Fruit fly (Drosophila melanogaster) whole organism, pupa: Measurements from ENCODE around the gene CG31612.

Experiments
- CG10348 ChIP-seq: fragments of 200-800 bp; sonication (Bioruptor generic); IDR thresholded peaks from 2 replicates; pipeline ENCODE4 v1.3.6; 2022; ENCODE audit warnings: missing biosample characterization, missing genetic modification characterization
- CG12605 ChIP-seq: fragments of 200-800 bp; sonication (Bioruptor generic); IDR thresholded peaks from 2 replicates; pipeline ENCODE4 v1.3.6; 2022; ENCODE audit warnings: missing biosample characterization, missing genetic modification characterization
- CG13204 ChIP-seq: fragments of 200-800 bp; sonication (Bioruptor generic); optimal IDR thresholded peaks from 2 replicates; lab custom pipeline; 2018; ENCODE audit warnings: missing biosample characterization, mild to moderate bottlenecking, missing genetic modification characterization, moderate library complexity
- CG14655 ChIP-seq: fragments of 200-800 bp; sonication (Bioruptor generic); optimal IDR thresholded peaks from 3 replicates; lab custom pipeline; 2017; ENCODE audit warnings: mild to moderate bottlenecking, missing biosample characterization, missing genetic modification reagents, missing genetic modification characterization
- CG15710 ChIP-seq: fragments of 200-800 bp; sonication (Bioruptor generic); optimal IDR thresholded peaks from 2 replicates; lab custom pipeline; 2018; ENCODE audit warnings: missing biosample characterization, mild to moderate bottlenecking, missing genetic modification characterization, moderate library complexity
- CG17806 ChIP-seq: fragments of 200-800 bp; sonication (Bioruptor generic); optimal IDR thresholded peaks from 2 replicates; lab custom pipeline; 2018; ENCODE audit warnings: missing biosample characterization, mild to moderate bottlenecking, missing genetic modification characterization, moderate library complexity
- CG32121 ChIP-seq: fragments of 200-800 bp; sonication (Bioruptor generic); IDR thresholded peaks from 2 replicates; pipeline ENCODE4 v1.3.6; 2022; ENCODE audit warnings: missing biosample characterization, missing genetic modification characterization
- CG34367 ChIP-seq: fragments of 200-800 bp; sonication (Bioruptor generic); optimal IDR thresholded peaks from 2 replicates; lab custom pipeline; 2018; ENCODE audit warnings: missing biosample characterization, mild to moderate bottlenecking, missing genetic modification characterization
- CG4496 ChIP-seq: fragments of 200-800 bp; sonication (Bioruptor generic); IDR thresholded peaks from 3 replicates; pipeline ENCODE4 v1.3.6; 2022; ENCODE audit warnings: missing biosample characterization, missing genetic modification characterization
- CG8159 ChIP-seq: fragments of 200-800 bp; sonication (Bioruptor generic); optimal IDR thresholded peaks from 3 replicates; lab custom pipeline; 2018; ENCODE audit warnings: missing biosample characterization, mild to moderate bottlenecking, missing genetic modification characterization, moderate library complexity
- CG8301 ChIP-seq: fragments of 200-800 bp; sonication (Bioruptor generic); optimal IDR thresholded peaks from 2 replicates; lab custom pipeline; 2018; ENCODE audit warnings: missing biosample characterization, mild to moderate bottlenecking, missing genetic modification characterization
- CG9948 ChIP-seq: fragments of 200-800 bp; sonication (Bioruptor generic); optimal IDR thresholded peaks from 2 replicates; lab custom pipeline; 2018; ENCODE audit warnings: missing biosample characterization, mild to moderate bottlenecking, missing genetic modification characterization, moderate library complexity
- D1 ChIP-seq: fragments of 200-800 bp; sonication (Bioruptor generic); optimal IDR thresholded peaks from 2 replicates; lab custom pipeline; 2018; ENCODE audit warnings: missing biosample characterization, mild to moderate bottlenecking, missing genetic modification characterization, moderate library complexity
- EcR ChIP-seq: fragments of 200-800 bp; sonication (Bioruptor generic); optimal IDR thresholded peaks from 3 replicates; lab custom pipeline; 2019; ENCODE audit warnings: missing biosample characterization, missing genetic modification characterization, mild to moderate bottlenecking, moderate library complexity, missing genetic modification reagents
- Ets98B ChIP-seq: fragments of 200-800 bp; sonication (Bioruptor generic); IDR thresholded peaks from 2 replicates; pipeline ENCODE4 v1.3.6; 2022; ENCODE audit warnings: missing biosample characterization, missing genetic modification characterization
- Pif1A ChIP-seq: fragments of 200-800 bp; sonication (Bioruptor generic); optimal IDR thresholded peaks from 3 replicates; lab custom pipeline; 2016; ENCODE audit warnings: missing biosample characterization, missing genetic modification characterization
- Pif1B ChIP-seq: fragments of 200-800 bp; sonication (Bioruptor generic); optimal IDR thresholded peaks from 3 replicates; lab custom pipeline; 2016; ENCODE audit warnings: missing biosample characterization, missing genetic modification characterization
- Snoo ChIP-seq: fragments of 200-800 bp; sonication (Bioruptor generic); optimal IDR thresholded peaks from 3 replicates; lab custom pipeline; 2017; ENCODE audit warnings: missing biosample characterization, mild to moderate bottlenecking, missing genetic modification characterization, inconsistent platforms
- fd96Ca ChIP-seq: fragments of 200-800 bp; sonication (Bioruptor generic); IDR thresholded peaks from 3 replicates; pipeline ENCODE4 v1.3.6; 2022; ENCODE audit warnings: missing biosample characterization, missing genetic modification characterization
- gl ChIP-seq: fragments of 200-800 bp; sonication (Bioruptor generic); optimal IDR thresholded peaks from 2 replicates; lab custom pipeline; 2018; ENCODE audit warnings: missing biosample characterization, mild to moderate bottlenecking, missing genetic modification characterization
- rn ChIP-seq: fragments of 200-800 bp; sonication (Bioruptor generic); IDR thresholded peaks from 2 replicates; pipeline ENCODE4 v1.3.6; 2022; ENCODE audit warnings: missing biosample characterization, missing genetic modification characterization

CG31612 gene

dm6 chr2L:21795342-21795874 lies at the start of gene CG31612:
Gene CG31612 (minus strand): TSS chr2L:21795447.
- no peak for TF ChIP-seq fd96Ca (GFP tag; lab: Robert Waterston, UW)
- no peak for TF ChIP-seq CG12605 (GFP tag; lab: Robert Waterston, UW)
- TF ChIP-seq CG10348 (GFP tag; lab: Robert Waterston, UW), result no peak

DNA sequence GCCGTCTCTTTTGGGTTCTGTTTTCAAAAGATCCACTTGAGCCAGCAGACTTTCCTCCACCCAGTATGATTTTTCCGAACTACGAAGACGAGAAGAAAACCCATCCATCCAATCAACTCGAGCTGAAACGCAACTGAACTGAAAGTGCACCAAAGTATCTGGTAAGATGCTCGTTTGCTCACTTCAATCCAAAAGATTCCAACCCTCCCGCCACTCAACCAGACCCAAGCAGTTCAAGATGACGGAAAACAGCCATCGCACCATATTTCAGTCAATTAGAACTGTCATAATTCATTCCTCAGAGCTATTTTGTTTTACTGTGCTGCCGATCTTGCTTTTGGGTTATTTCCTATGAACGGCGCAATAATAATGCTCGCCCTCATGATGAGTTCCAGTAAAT lies 48.5 kb upstream of the CG31612 start:
- TF ChIP-seq Ets98B (GFP tag; lab: Robert Waterston, UW) (no peak), CG9948 (tag; lab: Kevin White, UChicago) (no peak), CG15710 (tag; lab: Kevin White, UChicago) (no peak), D1 (tag; lab: Kevin White, UChicago) (no peak), Pif1A (GFP tag; lab: Kevin White, UChicago) (no peak), CG17806 (tag; lab: Kevin White, UChicago) (no peak), CG32121 (GFP tag; lab: Robert Waterston, UW) (no peak), fd96Ca (GFP tag; lab: Robert Waterston, UW) (no peak), Pif1B (GFP tag; lab: Kevin White, UChicago) (no peak), CG4496 (GFP tag; lab: Robert Waterston, UW) (no peak), gl (no peak), CG13204 (GFP tag; lab: Kevin White, UChicago) (no peak), CG10348 (GFP tag; lab: Robert Waterston, UW) (no peak), CG34367 (no peak), rn (GFP tag; lab: Robert Waterston, UW) (no peak), CG8159 (no peak), EcR (GFP tag; lab: Kevin White, UChicago) (no peak)

DNA sequence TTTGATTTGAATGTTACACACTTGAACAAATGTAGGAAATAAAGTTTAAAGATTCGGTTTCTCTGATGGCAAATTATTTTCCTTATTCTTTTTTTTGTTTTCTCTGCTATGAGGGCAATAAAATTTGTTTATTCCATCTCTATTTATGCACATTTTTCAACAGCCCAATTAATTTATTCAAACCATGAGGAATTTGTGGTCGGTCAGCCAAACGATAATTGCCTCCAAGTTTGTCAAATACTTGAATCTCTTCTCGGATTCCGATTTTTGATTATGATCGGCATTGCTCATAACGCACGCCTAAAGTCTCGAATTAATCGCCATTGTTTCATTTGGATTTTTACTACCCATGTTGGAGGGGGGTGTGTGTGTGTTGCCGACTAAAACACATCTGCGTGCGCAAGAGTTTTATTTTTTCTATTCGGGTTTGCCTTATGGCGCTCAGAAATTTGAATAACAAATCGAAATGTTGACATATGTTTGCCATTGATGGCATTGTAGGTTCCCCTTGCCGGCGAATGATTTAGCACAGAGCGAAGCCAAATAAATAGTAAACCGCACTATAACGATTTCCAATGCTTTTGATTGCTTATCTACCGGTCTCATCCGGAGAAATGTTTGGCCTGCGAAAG lies 37.1 kb upstream of the CG31612 start:
- TF ChIP-seq CG9948 (tag; lab: Kevin White, UChicago) (no peak), fd96Ca (GFP tag; lab: Robert Waterston, UW) (no peak), CG12605 (GFP tag; lab: Robert Waterston, UW) (no peak), CG10348 (GFP tag; lab: Robert Waterston, UW) (no peak), CG13204 (GFP tag; lab: Kevin White, UChicago) (no peak), CG4496 (GFP tag; lab: Robert Waterston, UW) (no peak), EcR (GFP tag; lab: Kevin White, UChicago) (no peak), Pif1B (GFP tag; lab: Kevin White, UChicago) (no peak), CG14655 (GFP tag; lab: Kevin White, UChicago) (no peak), CG8159 (no peak), rn (GFP tag; lab: Robert Waterston, UW) (no peak), Ets98B (GFP tag; lab: Robert Waterston, UW) (no peak), Pif1A (GFP tag; lab: Kevin White, UChicago) (no peak), CG34367 (no peak), gl (no peak), CG17806 (tag; lab: Kevin White, UChicago) (no peak), CG15710 (tag; lab: Kevin White, UChicago) (no peak), Snoo (tag; lab: Kevin White, UChicago) (no peak), D1 (tag; lab: Kevin White, UChicago) (no peak), CG8301 (tag; lab: Kevin White, UChicago) (no peak)

DNA sequence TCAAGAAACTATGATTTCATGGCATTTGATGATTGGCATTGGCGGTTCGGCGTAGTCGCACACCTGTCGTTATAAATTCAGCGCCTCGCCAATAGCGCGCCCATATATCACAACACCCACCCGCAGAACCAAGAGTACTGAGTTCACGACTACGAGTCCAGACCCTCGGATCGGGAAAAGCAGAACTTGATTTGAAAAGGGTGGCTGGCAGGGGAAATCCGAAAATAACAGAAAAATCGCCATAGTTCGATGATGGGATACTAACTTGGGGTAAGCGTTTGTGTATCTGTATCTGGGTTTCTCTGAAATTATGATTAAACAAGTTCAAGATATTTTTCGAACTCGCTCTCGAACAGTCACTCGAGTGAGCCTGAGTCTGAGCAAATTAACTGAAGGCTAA lies 35.1 kb upstream of the CG31612 start:
- TF ChIP-seq CG4496 (GFP tag; lab: Robert Waterston, UW) (no peak), D1 (tag; lab: Kevin White, UChicago) (no peak), CG10348 (GFP tag; lab: Robert Waterston, UW) (no peak), CG12605 (GFP tag; lab: Robert Waterston, UW) (no peak), CG32121 (GFP tag; lab: Robert Waterston, UW) (no peak), fd96Ca (GFP tag; lab: Robert Waterston, UW) (no peak), CG8301 (tag; lab: Kevin White, UChicago) (no peak), CG8159 (no peak), Snoo (tag; lab: Kevin White, UChicago) (no peak), rn (GFP tag; lab: Robert Waterston, UW) (no peak), CG14655 (GFP tag; lab: Kevin White, UChicago) (no peak), Ets98B (GFP tag; lab: Robert Waterston, UW) (no peak), gl (no peak), CG17806 (tag; lab: Kevin White, UChicago) (no peak), CG9948 (tag; lab: Kevin White, UChicago) (no peak)

- TF ChIP-seq CG10348 (GFP tag; lab: Robert Waterston, UW) (no peak), Pif1A (GFP tag; lab: Kevin White, UChicago) (no peak), fd96Ca (GFP tag; lab: Robert Waterston, UW) (no peak), CG13204 (GFP tag; lab: Kevin White, UChicago) (peak; percentile 22), D1 (tag; lab: Kevin White, UChicago) (no peak), Pif1B (GFP tag; lab: Kevin White, UChicago) (no peak), Ets98B (GFP tag; lab: Robert Waterston, UW) (no peak)
Observed at dm6 chr2L:21828791-21829184, 33.5 kb upstream of the CG31612 start.
